Worm (Caenorhabditis elegans) whole organism, dauer: ENCODE measurements around the gene F59D12.5.

Source experiments
- unc-62 ChIP-seq: sonication (generic microtip); optimal IDR thresholded peaks from 2 replicates; lab custom pipeline; 2017; ENCODE audit warnings: missing biosample characterization, missing genetic modification reagents, missing genetic modification characterization

F59D12.5 gene

DNA sequence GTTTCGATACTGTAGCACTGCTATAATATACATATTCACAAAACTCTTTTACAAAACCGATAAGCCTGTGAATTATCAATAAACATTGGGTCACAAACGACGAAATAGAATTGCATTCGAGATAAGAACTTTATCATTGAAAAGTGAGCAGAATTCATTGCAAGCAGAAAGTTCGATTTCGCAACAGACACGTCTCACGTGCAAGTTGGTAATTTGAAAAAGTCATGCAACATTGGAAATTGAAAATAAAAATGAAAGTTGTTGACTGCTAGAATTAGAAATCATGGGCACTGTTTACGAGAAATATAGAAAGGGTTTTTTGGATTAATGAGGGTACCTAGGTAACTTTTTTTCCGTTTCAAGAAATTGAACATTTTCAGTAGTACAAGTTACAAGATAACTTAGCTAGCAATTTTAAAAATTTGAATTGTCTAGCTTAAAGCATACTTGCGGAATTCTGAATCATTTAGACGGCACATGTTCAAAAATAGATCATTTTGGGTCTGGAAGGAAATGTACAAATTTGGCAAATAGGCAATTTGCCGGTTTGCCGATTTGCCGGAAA is 36.6 kb downstream of the F59D12.5 start:
- no peak for TF ChIP-seq unc-62 (GFP tag; lab: Kevin White, UChicago)

DNA sequence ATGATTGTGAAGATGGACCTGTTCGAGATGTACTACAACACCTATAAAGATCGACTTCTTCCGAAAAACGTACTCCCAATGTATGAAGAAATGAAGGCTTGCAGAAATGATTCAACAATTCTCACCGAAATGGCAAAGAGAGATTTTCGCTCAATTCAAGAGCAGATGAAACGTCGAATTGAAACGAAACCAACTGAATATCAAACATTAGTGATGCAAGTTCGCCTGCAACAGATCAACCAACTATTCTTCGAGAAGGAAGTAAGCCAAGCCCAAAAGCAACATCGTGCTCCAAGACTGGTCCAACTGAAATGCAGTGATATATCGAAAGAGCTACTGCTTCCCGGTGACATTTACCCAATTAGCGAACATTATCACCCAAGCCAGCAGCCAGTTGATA is 37.5 kb downstream of the F59D12.5 start:
- no peak for TF ChIP-seq unc-62 (GFP tag; lab: Kevin White, UChicago)

DNA sequence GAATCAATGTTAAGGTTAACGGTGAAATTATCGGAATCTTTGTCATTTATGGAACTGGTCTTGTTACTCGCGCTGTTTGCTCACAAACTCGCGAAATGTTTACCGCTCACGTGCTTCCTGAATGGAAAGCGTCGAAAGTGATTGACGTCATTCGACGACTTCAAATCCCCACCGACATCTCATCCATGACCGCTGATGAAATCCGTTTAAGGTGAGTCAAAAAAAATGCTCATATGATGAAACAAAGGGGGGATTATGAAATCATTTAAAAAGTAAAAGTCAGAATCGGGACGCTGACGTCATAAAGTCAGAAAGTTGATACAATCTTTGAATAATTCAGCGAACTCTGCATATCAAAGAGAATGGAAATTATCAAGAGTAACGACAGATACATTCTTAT is 38.6 kb downstream of the F59D12.5 start:
- TF ChIP-seq unc-62 (GFP tag; lab: Kevin White, UChicago), result no peak

DNA sequence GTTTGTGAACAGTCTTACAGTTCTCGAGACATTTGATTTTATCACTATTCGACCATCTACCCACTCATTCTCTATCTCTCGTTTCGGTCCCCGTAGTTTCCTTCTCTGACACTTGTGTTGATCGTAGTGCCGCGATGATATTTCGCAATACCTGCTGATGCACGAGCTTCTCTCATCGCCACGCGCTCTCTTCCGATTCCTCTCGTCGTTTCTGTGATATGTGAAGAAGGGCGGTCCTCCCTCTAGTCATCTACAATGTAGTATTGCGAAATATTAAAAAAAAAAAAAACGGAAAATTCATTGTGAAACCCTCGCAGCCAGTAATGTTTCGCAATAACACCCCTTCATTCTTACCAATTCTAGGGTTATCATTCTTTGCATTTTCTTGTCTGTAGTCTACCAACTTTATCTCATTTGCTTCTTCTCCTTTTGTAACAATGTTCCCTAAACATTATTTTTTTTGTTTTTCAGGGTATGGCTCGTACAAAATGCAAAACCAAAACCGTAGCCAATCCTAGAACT is 39.6 kb downstream of the F59D12.5 start, which contains the start of gene nipi-3:
TSS of gene nipi-3 (plus strand) at position 472 of the 522 bp plus-strand sequence.
- TF ChIP-seq unc-62 (GFP tag; lab: Kevin White, UChicago), result no peak

DNA sequence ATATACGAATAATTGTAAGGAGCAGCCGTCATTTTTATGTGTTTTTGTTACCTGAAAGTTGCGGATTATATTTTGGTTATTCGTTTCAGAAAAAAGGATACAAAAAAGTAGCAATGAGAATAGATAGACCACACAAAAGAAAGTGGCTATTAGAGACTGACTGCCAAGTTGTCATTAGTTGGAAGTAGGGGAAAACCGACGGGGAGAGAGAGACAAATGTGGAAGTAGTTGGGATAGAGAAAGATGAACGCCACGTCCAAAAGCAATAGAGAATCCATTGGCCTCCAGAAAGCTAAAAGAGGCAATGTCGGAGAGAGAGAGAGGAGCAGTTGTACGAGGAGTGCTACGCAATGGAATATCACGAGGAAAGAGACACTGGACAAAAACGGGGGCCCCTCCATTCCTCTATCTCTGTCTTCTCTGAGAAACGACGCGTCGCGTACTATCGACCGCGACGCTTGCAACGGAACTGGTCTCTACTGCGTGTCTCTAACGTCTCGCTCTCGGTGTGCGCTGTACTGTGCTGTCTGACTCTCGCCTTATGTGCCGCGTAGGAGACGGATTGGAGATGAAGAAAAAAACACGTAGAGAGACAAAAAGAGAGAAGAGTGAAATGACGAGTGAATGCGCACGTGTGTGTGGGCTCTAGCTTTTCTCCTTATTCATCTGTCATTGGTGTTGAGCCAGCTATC is 40.4 kb downstream of the F59D12.5 start, which contains the start of gene rab-14:
TSS of gene rab-14 (minus strand) at position 51 of the 692 bp plus-strand sequence.
- no peak for TF ChIP-seq unc-62 (GFP tag; lab: Kevin White, UChicago)

DNA sequence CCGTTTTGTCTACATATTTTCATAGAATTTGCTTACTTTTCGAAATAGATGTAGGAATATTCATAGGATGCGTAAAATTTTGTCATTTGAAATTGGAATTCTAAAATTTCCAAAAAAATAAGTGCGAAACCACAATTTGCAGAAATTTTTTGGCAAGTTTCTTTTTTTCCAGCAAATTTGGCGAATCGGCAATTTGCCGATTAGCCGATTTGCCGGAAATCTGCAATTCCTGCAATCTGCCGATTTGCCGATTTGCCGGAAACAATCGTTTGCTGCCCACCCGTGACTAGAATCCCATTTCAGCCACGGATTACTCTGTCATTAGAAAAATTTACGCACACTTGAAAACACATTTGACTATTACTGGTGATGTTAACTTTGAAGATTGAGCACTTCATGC is 42.9 kb downstream of the F59D12.5 start:
- no peak for TF ChIP-seq unc-62 (GFP tag; lab: Kevin White, UChicago)

DNA sequence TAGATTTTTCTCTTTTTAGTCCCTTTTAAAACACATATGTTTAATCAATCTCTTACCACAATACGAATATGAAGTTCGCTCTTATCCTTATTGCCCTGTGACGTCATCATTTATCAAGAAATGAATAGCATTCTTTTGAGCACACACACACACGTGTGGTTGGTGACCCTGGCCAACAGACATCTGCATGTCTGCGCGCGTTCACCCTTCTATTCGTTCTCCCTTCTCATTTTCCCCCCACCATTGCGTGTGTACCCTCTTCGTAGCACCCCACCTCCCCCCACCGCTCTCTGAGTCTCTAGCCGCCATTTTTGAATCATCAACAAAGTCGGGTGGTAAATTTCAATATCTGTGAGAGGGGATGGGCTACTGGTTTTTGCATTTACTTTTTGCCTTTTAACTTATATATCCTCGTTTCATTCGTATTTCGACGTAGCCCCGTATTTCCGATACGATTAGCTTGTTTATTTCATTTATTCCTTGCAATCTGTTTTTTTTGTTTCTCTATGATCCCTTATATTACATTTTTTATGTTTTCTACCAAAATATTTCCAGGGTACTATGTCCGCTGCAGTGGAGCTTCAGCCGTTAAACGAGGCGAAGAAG is 46.6 kb downstream of the F59D12.5 start, which contains the start of gene ent-2:
TSS of gene ent-2 (plus strand) at position 556 of the 606 bp plus-strand sequence.
- TF ChIP-seq unc-62 (GFP tag; lab: Kevin White, UChicago), result no peak

DNA sequence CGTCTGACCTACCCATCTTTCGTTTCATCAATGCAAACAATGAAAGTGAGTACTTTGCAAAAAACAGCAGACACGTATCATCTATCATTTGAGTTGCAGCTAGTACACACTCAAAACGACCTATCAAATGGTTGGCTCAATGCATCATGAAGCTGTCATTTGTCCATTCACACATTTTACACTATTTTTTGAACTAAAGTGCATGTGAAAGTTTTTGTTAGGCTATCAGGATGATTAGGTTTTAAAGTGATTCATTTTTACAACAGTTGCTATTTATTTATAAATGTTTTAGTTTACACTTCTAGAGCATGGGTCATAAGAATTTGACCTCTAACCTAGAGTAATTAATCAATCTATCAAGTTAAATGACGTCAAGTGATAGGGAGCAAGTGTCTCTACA is 47.2 kb downstream of the F59D12.5 start:
- no peak for TF ChIP-seq unc-62 (GFP tag; lab: Kevin White, UChicago)

DNA sequence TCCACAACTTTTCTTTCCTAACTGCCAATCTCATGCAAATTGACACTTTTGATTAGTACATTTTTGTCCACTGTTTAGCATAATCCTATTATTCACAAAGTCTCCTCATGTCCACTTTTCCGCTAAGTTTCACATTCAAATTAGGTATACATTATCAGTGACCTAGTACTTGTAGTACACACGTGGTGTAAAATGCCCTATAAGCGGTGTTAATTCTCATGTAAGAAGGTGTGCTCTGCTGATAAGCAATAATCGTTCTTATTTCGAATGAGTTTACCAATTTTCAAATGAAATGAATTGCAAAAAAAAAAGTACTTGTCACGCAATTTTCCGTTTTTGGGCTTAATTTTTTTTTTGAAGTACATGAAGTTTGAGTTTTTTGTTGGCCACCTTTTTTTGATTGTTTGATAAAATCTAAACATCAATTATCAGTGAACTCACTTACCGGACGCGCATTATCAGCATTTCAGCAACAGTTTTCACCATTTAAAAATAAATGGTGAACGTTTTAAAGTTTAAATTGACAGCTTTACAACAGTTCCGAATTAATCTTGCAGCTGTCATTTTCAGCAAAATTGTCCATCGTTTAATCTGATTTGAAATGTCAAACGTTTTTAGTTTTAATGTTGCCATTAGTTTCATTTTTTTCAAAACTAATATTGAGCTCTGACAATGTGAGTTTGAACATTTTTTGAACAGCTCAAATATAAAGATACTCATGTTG is 48.3 kb downstream of the F59D12.5 start:
- no peak for TF ChIP-seq unc-62 (GFP tag; lab: Kevin White, UChicago)

DNA sequence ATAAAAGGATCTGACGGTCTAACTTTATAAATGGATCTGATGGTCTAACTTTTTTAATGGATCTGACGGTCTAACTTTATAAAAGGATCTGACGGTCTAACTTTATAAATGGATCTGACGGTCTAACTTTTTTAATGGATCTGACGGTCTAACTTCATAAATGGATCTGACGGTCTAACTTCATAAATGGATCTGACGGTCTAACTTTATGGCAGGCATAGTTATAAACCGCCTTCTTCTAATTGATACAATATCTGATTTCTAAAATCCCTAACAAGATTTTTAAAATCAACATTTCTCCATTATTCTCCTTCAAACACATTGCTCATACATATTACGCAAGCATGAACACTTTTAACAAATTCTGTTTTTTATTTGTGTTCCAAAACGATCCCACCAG is 50.1 kb downstream of the F59D12.5 start, which contains the start of gene K09A9.8:
TSS of gene K09A9.8 (minus strand) at position 101 of the 400 bp plus-strand sequence.
- no peak for TF ChIP-seq unc-62 (GFP tag; lab: Kevin White, UChicago)
